Fruit fly (Drosophila melanogaster) whole organism, embryonic: ENCODE measurements around the gene CG12020.
A peak's percentile ranks its signal among the peaks of the same experiment; 100 is the strongest.

ENCODE experiments used
- Atf3 ChIP-seq: fragments of 200-800 bp; sonication (Bioruptor generic); optimal IDR thresholded peaks from 3 replicates; lab custom pipeline; 2016; ENCODE audit warnings: missing biosample characterization, missing genetic modification characterization
- Bdp1 ChIP-seq: fragments of 200-800 bp; sonication (Bioruptor generic); optimal IDR thresholded peaks from 3 replicates; lab custom pipeline; 2016; ENCODE audit warnings: missing biosample characterization, missing genetic modification characterization
- CG10209 ChIP-seq: fragments of 200-800 bp; sonication (Bioruptor generic); optimal IDR thresholded peaks from 3 replicates; lab custom pipeline; 2017; ENCODE audit warnings: missing biosample characterization, mild to moderate bottlenecking, missing genetic modification characterization, missing genetic modification reagents
- CG13287 ChIP-seq: fragments of 200-800 bp; sonication (Bioruptor generic); IDR thresholded peaks from 2 replicates; pipeline ENCODE4 v1.3.6; 2022; ENCODE audit warnings: missing biosample characterization, missing genetic modification characterization; ENCODE audit not compliant: partially characterized antibody
- CG13894 ChIP-seq: fragments of 200-800 bp; sonication (Bioruptor generic); optimal IDR thresholded peaks from 3 replicates; lab custom pipeline; 2018; ENCODE audit warnings: missing biosample characterization, mild to moderate bottlenecking, missing genetic modification characterization, moderate library complexity
- CG14014 ChIP-seq: fragments of 200-800 bp; sonication (Bioruptor generic); IDR thresholded peaks from 2 replicates; pipeline ENCODE4 v1.3.6; 2022; ENCODE audit warnings: missing biosample characterization, missing genetic modification characterization
- CG14860 ChIP-seq: fragments of 200-800 bp; sonication (Bioruptor generic); IDR thresholded peaks from 3 replicates; pipeline ENCODE4 v1.3.6; 2022; ENCODE audit warnings: missing biosample characterization, missing genetic modification characterization; ENCODE audit not compliant: partially characterized antibody
- CG15011 ChIP-seq: fragments of 200-800 bp; sonication (Bioruptor generic); optimal IDR thresholded peaks from 3 replicates; lab custom pipeline; 2018; ENCODE audit warnings: missing biosample characterization, mild to moderate bottlenecking, missing genetic modification characterization
- CG15514 ChIP-seq: fragments of 200-800 bp; sonication (Bioruptor generic); optimal IDR thresholded peaks from 3 replicates; lab custom pipeline; 2017; ENCODE audit warnings: missing biosample characterization, missing genetic modification characterization, mild to moderate bottlenecking, moderate library complexity, missing genetic modification reagents
- CG15696 ChIP-seq: fragments of 200-800 bp; sonication (Bioruptor generic); optimal IDR thresholded peaks from 2 replicates; lab custom pipeline; 2019; ENCODE audit warnings: missing biosample characterization, mild to moderate bottlenecking, missing genetic modification characterization, moderate library complexity
- CG18011 ChIP-seq: fragments of 200-800 bp; sonication (Bioruptor generic); optimal IDR thresholded peaks from 2 replicates; lab custom pipeline; 2017; ENCODE audit warnings: missing biosample characterization, missing genetic modification characterization, mild to moderate bottlenecking, moderate library complexity, missing genotype
- CG18619 ChIP-seq: fragments of 200-800 bp; sonication (Bioruptor generic); optimal IDR thresholded peaks from 3 replicates; lab custom pipeline; 2017; ENCODE audit warnings: missing biosample characterization, mild to moderate bottlenecking, missing genetic modification characterization
- CG2116 ChIP-seq: fragments of 200-800 bp; sonication (Bioruptor generic); optimal IDR thresholded peaks from 3 replicates; lab custom pipeline; 2018; ENCODE audit warnings: missing biosample characterization, mild to moderate bottlenecking, missing genetic modification characterization
- CG2129 ChIP-seq: fragments of 200-800 bp; sonication (Bioruptor generic); IDR thresholded peaks from 2 replicates; pipeline ENCODE4 v1.3.6; 2022; ENCODE audit warnings: missing biosample characterization, missing genetic modification characterization; ENCODE audit not compliant: partially characterized antibody
- CG2202 ChIP-seq: fragments of 200-800 bp; sonication (Bioruptor generic); optimal IDR thresholded peaks from 2 replicates; lab custom pipeline; 2018; ENCODE audit warnings: missing biosample characterization, mild to moderate bottlenecking, missing genetic modification characterization
- CG30020 ChIP-seq: fragments of 200-800 bp; optimal IDR thresholded peaks from 2 replicates; lab custom pipeline; 2019; ENCODE audit warnings: missing biosample characterization, mild to moderate bottlenecking, missing genetic modification characterization, moderate library complexity
- CG30403 ChIP-seq: fragments of 200-800 bp; sonication (Bioruptor generic); optimal IDR thresholded peaks from 3 replicates; lab custom pipeline; 2016; ENCODE audit warnings: missing biosample characterization, missing genetic modification characterization
- CG3407 ChIP-seq: fragments of 200-800 bp; sonication (Bioruptor generic); optimal IDR thresholded peaks from 2 replicates; lab custom pipeline; 2018; ENCODE audit warnings: missing biosample characterization, mild to moderate bottlenecking, missing genetic modification characterization
- CG3838 ChIP-seq: fragments of 200-800 bp; sonication (Bioruptor generic); optimal IDR thresholded peaks from 3 replicates; lab custom pipeline; 2016; ENCODE audit warnings: missing biosample characterization, missing genetic modification characterization
- CG4282 ChIP-seq: fragments of 200-800 bp; sonication (Bioruptor generic); optimal IDR thresholded peaks from 2 replicates; lab custom pipeline; 2016; ENCODE audit warnings: missing biosample characterization, missing genetic modification characterization
- CG4820 ChIP-seq: fragments of 200-800 bp; sonication (Bioruptor generic); optimal IDR thresholded peaks from 3 replicates; lab custom pipeline; 2016; ENCODE audit warnings: missing biosample characterization, missing genetic modification characterization
- CG6272 ChIP-seq: fragments of 200-800 bp; sonication (Bioruptor generic); IDR thresholded peaks from 2 replicates; pipeline ENCODE4 v1.3.6; 2022; ENCODE audit warnings: missing biosample characterization, missing genetic modification characterization
- CG7786 ChIP-seq: fragments of 200-800 bp; sonication (Bioruptor generic); optimal IDR thresholded peaks from 2 replicates; lab custom pipeline; 2016; ENCODE audit warnings: missing biosample characterization, missing genetic modification characterization
- CG8281 ChIP-seq: fragments of 200-800 bp; sonication (Bioruptor generic); optimal IDR thresholded peaks from 2 replicates; lab custom pipeline; 2018; ENCODE audit warnings: missing biosample characterization, mild to moderate bottlenecking, missing genetic modification characterization, moderate library complexity
- HLH54F ChIP-seq: fragments of 200-800 bp; sonication (Bioruptor generic); optimal IDR thresholded peaks from 3 replicates; lab custom pipeline; 2016; ENCODE audit warnings: missing biosample characterization, missing genetic modification characterization
- HmgD ChIP-seq: fragments of 200-800 bp; sonication (Bioruptor generic); optimal IDR thresholded peaks from 3 replicates; lab custom pipeline; 2016; ENCODE audit warnings: missing biosample characterization, missing genetic modification characterization
- Mad ChIP-seq: fragments of 200-800 bp; sonication (Bioruptor generic); optimal IDR thresholded peaks from 2 replicates; lab custom pipeline; 2016; ENCODE audit warnings: missing biosample characterization, missing genetic modification characterization
- Sry-β ChIP-seq: fragments of 200-800 bp; sonication (Bioruptor generic); optimal IDR thresholded peaks from 2 replicates; lab custom pipeline; 2018; ENCODE audit warnings: missing biosample characterization, mild to moderate bottlenecking, missing genetic modification characterization, moderate library complexity
- Sry-δ ChIP-seq: fragments of 200-800 bp; sonication (Bioruptor generic); optimal IDR thresholded peaks from 2 replicates; lab custom pipeline; 2016; ENCODE audit warnings: missing biosample characterization, missing genetic modification characterization
- Stat92E ChIP-seq, 3 experiments: fragments of >200 bp in 2 of 3; fragments of 200-800 bp in 1 of 3; sonication (Bioruptor generic) in 1 of 3; optimal IDR thresholded peaks; 2 replicates each; lab custom pipeline; 2017 to 2019; ENCODE audit warnings: missing biosample characterization in 3 of 3, missing genetic modification characterization in 3 of 3, mild to moderate bottlenecking in 1 of 3, moderate library complexity in 1 of 3
- Xbp1 ChIP-seq: fragments of 200-800 bp; sonication (Bioruptor generic); optimal IDR thresholded peaks from 3 replicates; lab custom pipeline; 2016; ENCODE audit warnings: missing biosample characterization, mild to moderate bottlenecking, missing genetic modification characterization
- ato ChIP-seq: fragments of 200-800 bp; sonication (Bioruptor generic); IDR thresholded peaks from 2 replicates; pipeline ENCODE4 v1.3.6; 2022; ENCODE audit warnings: missing biosample characterization, missing genetic modification characterization; ENCODE audit not compliant: partially characterized antibody
- az2 ChIP-seq: fragments of 200-800 bp; sonication (Bioruptor generic); optimal IDR thresholded peaks from 3 replicates; lab custom pipeline; 2016; ENCODE audit warnings: missing biosample characterization, missing genetic modification characterization
- bab2 ChIP-seq: fragments of 200-800 bp; sonication (Bioruptor generic); optimal IDR thresholded peaks from 2 replicates; lab custom pipeline; 2016; ENCODE audit warnings: missing biosample characterization, missing genetic modification characterization
- cato ChIP-seq: fragments of 200-800 bp; sonication (Bioruptor generic); optimal IDR thresholded peaks from 2 replicates; lab custom pipeline; 2016; ENCODE audit warnings: missing biosample characterization, missing genetic modification characterization, borderline replicate concordance
- dmrt11E ChIP-seq: fragments of 200-800 bp; sonication (Bioruptor generic); optimal IDR thresholded peaks from 3 replicates; lab custom pipeline; 2018; ENCODE audit warnings: missing biosample characterization, mild to moderate bottlenecking, missing genetic modification characterization, moderate library complexity
- fu2 ChIP-seq: fragments of 200-800 bp; sonication (Bioruptor generic); optimal IDR thresholded peaks from 2 replicates; lab custom pipeline; 2016; ENCODE audit warnings: missing biosample characterization, missing genetic modification characterization
- gcm2 ChIP-seq: fragments of 200-800 bp; sonication (Bioruptor generic); optimal IDR thresholded peaks from 2 replicates; lab custom pipeline; 2016; ENCODE audit warnings: missing biosample characterization, missing genetic modification characterization
- gsb-n ChIP-seq: fragments of 200-800 bp; sonication (Bioruptor generic); optimal IDR thresholded peaks from 3 replicates; lab custom pipeline; 2018; ENCODE audit warnings: missing biosample characterization, mild to moderate bottlenecking, missing genetic modification characterization
- ham ChIP-seq: fragments of 200-800 bp; sonication (Bioruptor generic); IDR thresholded peaks from 2 replicates; pipeline ENCODE4 v1.3.6; 2022; ENCODE audit warnings: missing biosample characterization, missing genetic modification characterization
- lilli ChIP-seq: fragments of 200-800 bp; sonication (Bioruptor generic); optimal IDR thresholded peaks from 3 replicates; lab custom pipeline; 2016; ENCODE audit warnings: missing biosample characterization, missing genetic modification characterization
- sna ChIP-seq: fragments of 200-800 bp; sonication (Bioruptor generic); IDR thresholded peaks from 2 replicates; pipeline ENCODE4 v1.3.6; 2022; ENCODE audit warnings: missing biosample characterization, missing genetic modification characterization; ENCODE audit not compliant: partially characterized antibody
- tio ChIP-seq: fragments of 200-800 bp; sonication (Bioruptor generic); optimal IDR thresholded peaks from 2 replicates; lab custom pipeline; 2017; ENCODE audit warnings: missing biosample characterization, missing genetic modification characterization, inconsistent platforms
- tll ChIP-seq, 2 experiments: fragments of 200-800 bp in 1 of 2; fragments of >200 bp in 1 of 2; sonication (Bioruptor generic) in 1 of 2; optimal IDR thresholded peaks; 2 replicates each; lab custom pipeline; 2017 to 2019; ENCODE audit warnings: missing biosample characterization in 2 of 2, missing genetic modification characterization in 2 of 2, mild to moderate bottlenecking in 1 of 2, moderate library complexity in 1 of 2
- ttk ChIP-seq: fragments of 200-800 bp; sonication (Bioruptor generic); IDR thresholded peaks from 2 replicates; pipeline ENCODE4 v2.1.2; 2022; ENCODE audit warnings: missing biosample characterization, missing genetic modification characterization
- tup ChIP-seq: fragments of 200-800 bp; sonication (Bioruptor generic); optimal IDR thresholded peaks from 2 replicates; lab custom pipeline; 2016; ENCODE audit warnings: missing biosample characterization, mild to moderate bottlenecking, missing genetic modification characterization, moderate library complexity
- unpg ChIP-seq: fragments of 200-800 bp; sonication (Bioruptor generic); optimal IDR thresholded peaks from 3 replicates; lab custom pipeline; 2018; ENCODE audit warnings: missing biosample characterization, mild to moderate bottlenecking, missing genetic modification characterization, moderate library complexity

Gene CG12020

dm6 chr3L:1774713-1775648 lies 22.1 kb upstream of the CG12020 start, which contains the start of the genes CG13933 and PolD2 (continued):
- TF ChIP-seq tll (GFP tag; optimal IDR thresholded peaks at IDR 0.05; lab: Kevin White, UChicago) (no peak), Bdp1 (GFP tag; lab: Kevin White, UChicago) (peak; percentile 63), CG18011 (GFP tag; lab: Kevin White, UChicago) (peak; percentile 88), CG2202 (tag; lab: Kevin White, UChicago) (peak; percentile 96), CG30403 (GFP tag; lab: Kevin White, UChicago) (peak; percentile 92), ham (GFP tag; lab: Robert Waterston, UW) (peak; percentile 89), CG30020 (tag; lab: Kevin White, UChicago) (peak; percentile 89), CG2116 (GFP tag; lab: Kevin White, UChicago) (peak; percentile 83), CG13287 (peak; percentile 86), CG4820 (GFP tag; lab: Kevin White, UChicago) (peak; percentile 71), CG2129 (GFP tag; lab: Robert Waterston, UW) (peak; percentile 25), gcm2 (GFP tag; lab: Kevin White, UChicago) (peak; percentile 65), CG14860 (GFP tag; lab: Robert Waterston, UW) (peak; percentile 91), CG18619 (GFP tag; lab: Kevin White, UChicago) (peak; percentile 97), Atf3 (peak; percentile 73), CG10209 (GFP tag; lab: Kevin White, UChicago) (peak; percentile 97), Stat92E (GFP tag; optimal IDR thresholded peaks at IDR 0.05; lab: Kevin White, UChicago) (peak in 1 of 3 experiments; percentile 95), ato (GFP tag; lab: Robert Waterston, UW) (no peak; the same call in 1 of the 2 replicates), fu2 (GFP tag; lab: Kevin White, UChicago) (peak; percentile 72), CG14014 (peak; percentile 99), Sry-β (GFP tag; lab: Kevin White, UChicago) (peak; percentile 18), lilli (GFP tag; lab: Kevin White, UChicago) (peak; percentile 94), CG3407 (GFP tag; lab: Kevin White, UChicago) (peak; percentile 90), Xbp1 (GFP tag; lab: Kevin White, UChicago) (peak; percentile 98), HmgD (GFP tag; lab: Kevin White, UChicago) (peak; percentile 29), CG7786 (GFP tag; lab: Kevin White, UChicago) (peak; percentile 85), sna (GFP tag; lab: Robert Waterston, UW) (peak; percentile 80), gsb-n (tag; lab: Kevin White, UChicago) (peak; percentile 98), CG15514 (peak; percentile 73), CG15011 (GFP tag; lab: Kevin White, UChicago) (no peak), CG15696 (tag; lab: Kevin White, UChicago) (peak; percentile 76), Mad (GFP tag; lab: Kevin White, UChicago) (peak; percentile 85), tio (GFP tag; lab: Kevin White, UChicago) (no peak), tup (peak; percentile 90), ttk (peak; percentile 97), CG8281 (tag; lab: Kevin White, UChicago) (no peak), unpg (GFP tag; lab: Kevin White, UChicago) (peak; percentile 98), CG4282 (peak; percentile 0), CG3838 (GFP tag; lab: Kevin White, UChicago) (peak; percentile 79), Sry-δ (GFP tag; lab: Kevin White, UChicago) (peak; percentile 35), az2 (GFP tag; lab: Kevin White, UChicago) (peak; percentile 98), dmrt11E (peak; percentile 99), CG13894 (tag; lab: Kevin White, UChicago) (no peak), HLH54F (peak; percentile 76), bab2 (GFP tag; lab: Kevin White, UChicago) (peak; percentile 91), cato (peak; percentile 94), CG6272 (GFP tag; lab: Robert Waterston, UW) (peak; percentile 92)
